Worm (Caenorhabditis elegans) whole organism, late embryonic: ENCODE results near the gene str-93.

Experiments
- K09A11.1 ChIP-seq: sonication (generic microtip); optimal IDR thresholded peaks from 2 replicates; lab custom pipeline; 2017; ENCODE audit warnings: antibody characterized with exemption, mild to moderate bottlenecking, missing genetic modification characterization, missing compliant biosample characterization; ENCODE audit not compliant: insufficient read depth
- ama-1 ChIP-seq: fragments of 150-350 bp; optimal IDR thresholded peaks from 2 replicates; lab custom pipeline; 2014
- ceh-18 ChIP-seq: sonication (generic microtip); optimal IDR thresholded peaks from 2 replicates; lab custom pipeline; 2016; ENCODE audit warnings: missing genetic modification characterization, missing compliant biosample characterization
- ceh-19 ChIP-seq: fragments of 200-800 bp; sonication (Bioruptor generic); optimal IDR thresholded peaks from 2 replicates; lab custom pipeline; 2018; ENCODE audit warnings: mild to moderate bottlenecking, missing genetic modification characterization, missing compliant biosample characterization
- ceh-22 ChIP-seq: sonication (generic microtip); optimal IDR thresholded peaks from 2 replicates; lab custom pipeline; 2017; ENCODE audit warnings: missing biosample characterization, missing genetic modification characterization
- ceh-9 ChIP-seq: sonication (generic microtip); optimal IDR thresholded peaks from 2 replicates; lab custom pipeline; 2016; ENCODE audit warnings: mild to moderate bottlenecking, missing genetic modification characterization, inconsistent platforms, missing compliant biosample characterization
- che-1 ChIP-seq: sonication (generic microtip); optimal IDR thresholded peaks from 2 replicates; lab custom pipeline; 2016; ENCODE audit warnings: mild to moderate bottlenecking, missing genetic modification characterization, missing compliant biosample characterization
- dmd-4 ChIP-seq: sonication (generic microtip); optimal IDR thresholded peaks from 2 replicates; lab custom pipeline; 2016; ENCODE audit warnings: borderline replicate concordance, missing genetic modification characterization, missing compliant biosample characterization
- elt-2 ChIP-seq: sonication (generic microtip); optimal IDR thresholded peaks from 2 replicates; lab custom pipeline; 2016; ENCODE audit warnings: missing genetic modification reagents, missing genetic modification characterization, missing compliant biosample characterization
- elt-4 ChIP-seq: sonication (generic microtip); optimal IDR thresholded peaks from 2 replicates; lab custom pipeline; 2016; ENCODE audit warnings: missing genetic modification characterization, missing compliant biosample characterization
- fkh-10 ChIP-seq: fragments of 150-350 bp; optimal IDR thresholded peaks from 2 replicates; lab custom pipeline; 2014; ENCODE audit warnings: missing biosample characterization, missing genetic modification reagents, missing genetic modification characterization
- fkh-6 ChIP-seq: sonication (generic microtip); optimal IDR thresholded peaks from 2 replicates; lab custom pipeline; 2016; ENCODE audit warnings: missing genetic modification characterization, missing compliant biosample characterization
- gmeb-2 ChIP-seq: sonication (generic microtip); optimal IDR thresholded peaks from 2 replicates; lab custom pipeline; 2016; ENCODE audit warnings: missing genetic modification characterization, inconsistent platforms, missing compliant biosample characterization
- hlh-13 ChIP-seq: fragments of 200-800 bp; sonication (Bioruptor generic); optimal IDR thresholded peaks from 2 replicates; lab custom pipeline; 2018; ENCODE audit warnings: mild to moderate bottlenecking, missing genetic modification characterization, missing compliant biosample characterization
- hlh-15 ChIP-seq: sonication (generic microtip); optimal IDR thresholded peaks from 2 replicates; lab custom pipeline; 2016; ENCODE audit warnings: missing genetic modification characterization, missing compliant biosample characterization
- nfya-1 ChIP-seq: sonication (generic microtip); optimal IDR thresholded peaks from 2 replicates; lab custom pipeline; 2017; ENCODE audit warnings: missing genetic modification characterization, mild to moderate bottlenecking, missing compliant biosample characterization, antibody characterized with exemption, moderate library complexity
- odd-2 ChIP-seq: sonication (generic microtip); optimal IDR thresholded peaks from 2 replicates; lab custom pipeline; 2017; ENCODE audit warnings: antibody characterized with exemption, mild to moderate bottlenecking, missing genetic modification characterization, missing compliant biosample characterization
- pax-1 ChIP-seq: fragments of 150-350 bp; optimal IDR thresholded peaks from 2 replicates; lab custom pipeline; 2014; ENCODE audit warnings: missing biosample characterization, missing genetic modification characterization
- pqm-1 ChIP-seq: sonication (generic microtip); optimal IDR thresholded peaks from 2 replicates; lab custom pipeline; 2016; ENCODE audit warnings: missing genetic modification characterization, missing compliant biosample characterization
- ref-2 ChIP-seq: sonication (generic microtip); optimal IDR thresholded peaks from 2 replicates; lab custom pipeline; 2016; ENCODE audit warnings: missing genetic modification characterization, missing compliant biosample characterization
- syd-9 ChIP-seq: sonication (generic microtip); optimal IDR thresholded peaks from 2 replicates; lab custom pipeline; 2016; ENCODE audit warnings: mild to moderate bottlenecking, missing genetic modification characterization, moderate library complexity, missing compliant biosample characterization
- tbx-2 ChIP-seq: sonication (generic microtip); optimal IDR thresholded peaks from 2 replicates; lab custom pipeline; 2016; ENCODE audit warnings: missing genetic modification characterization, missing compliant biosample characterization
- unc-3 ChIP-seq, 2 experiments: fragments of 200-800 bp in 1 of 2; sonication (Bioruptor generic) in 1 of 2; sonication (generic microtip) in 1 of 2; conservative IDR thresholded peaks in 1 of 2; optimal IDR thresholded peaks in 1 of 2; 2 replicates each; pipeline versions ENCODE4 v1.3.6 to Lab custom; 2016 to 2022; ENCODE audit warnings: missing compliant biosample characterization in 2 of 2, missing genetic modification characterization in 2 of 2, missing genetic modification reagents in 1 of 2
- unc-42 ChIP-seq: sonication (generic microtip); optimal IDR thresholded peaks from 2 replicates; lab custom pipeline; 2016; ENCODE audit warnings: missing genotype, missing genetic modification characterization, missing compliant biosample characterization
- unc-55 ChIP-seq: sonication (generic microtip); optimal IDR thresholded peaks from 2 replicates; lab custom pipeline; 2017; ENCODE audit warnings: missing biosample characterization, missing genetic modification reagents, missing genetic modification characterization
- unc-86 ChIP-seq: sonication (generic microtip); optimal IDR thresholded peaks from 2 replicates; lab custom pipeline; 2016; ENCODE audit warnings: missing genetic modification characterization, missing compliant biosample characterization
- ztf-16 ChIP-seq: sonication (generic microtip); optimal IDR thresholded peaks from 2 replicates; lab custom pipeline; 2017; ENCODE audit warnings: missing genetic modification characterization, missing compliant biosample characterization

The str-93 gene

DNA sequence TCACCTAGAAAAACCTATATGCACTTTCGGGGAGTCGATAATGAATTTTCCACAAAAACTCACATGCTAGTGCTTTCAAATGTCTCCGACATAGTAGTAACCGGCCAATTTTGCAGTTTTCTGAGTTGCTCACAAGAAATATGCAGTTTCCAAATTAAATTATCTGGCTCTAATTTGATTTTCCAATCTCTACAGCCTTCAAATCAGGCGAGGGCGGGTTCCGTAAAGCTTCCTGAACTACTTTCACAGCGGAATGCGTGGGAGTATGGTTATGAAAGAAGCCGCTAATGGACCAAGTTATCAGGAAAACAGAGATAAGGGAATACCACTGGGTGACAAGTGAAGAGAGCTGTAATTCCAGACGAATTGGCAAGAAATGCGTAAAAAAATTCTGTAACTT is 7.3 kb downstream of the str-93 start, which contains the start of gene F59A1.11:
TSS of gene F59A1.11 (minus strand) at position 101 of the 400 bp plus-strand sequence.
- TF ChIP-seq gmeb-2: no peak
- no peak for TF ChIP-seq elt-2 (tag; lab: Kevin White, UChicago)
- no peak for TF ChIP-seq hlh-15 (tag; lab: Kevin White, UChicago)

DNA sequence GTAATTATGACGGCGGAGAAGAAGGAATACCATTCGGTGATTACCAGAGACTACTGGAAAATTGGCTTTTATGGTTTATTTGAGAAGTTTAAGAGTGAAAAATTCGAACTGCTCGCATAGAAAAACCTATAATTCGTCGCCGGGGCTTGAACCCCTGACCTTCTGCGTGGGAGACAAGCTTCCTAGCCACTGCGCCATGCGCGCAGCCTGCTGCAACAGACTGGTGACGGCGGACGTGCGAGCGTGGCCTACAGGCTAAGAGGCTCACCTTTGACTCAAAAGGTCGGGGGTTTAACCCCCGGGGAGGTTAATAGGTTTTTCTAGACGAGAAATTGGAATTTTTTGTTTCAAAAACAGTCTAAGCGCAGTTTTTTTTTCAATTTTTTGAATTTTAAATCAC is 8.9 kb downstream of the str-93 start:
- TF ChIP-seq ama-1 (lab: Kevin White, UChicago) (no peak), ceh-9 (tag; lab: Kevin White, UChicago) (no peak), nfya-1 (tag; lab: Kevin White, UChicago) (no peak), tbx-2 (tag; lab: Kevin White, UChicago) (no peak), pax-1 (tag; lab: Kevin White, UChicago) (no peak), che-1 (tag; lab: Kevin White, UChicago) (no peak), unc-3 (GFP tag; conservative IDR thresholded peaks at IDR 0.05; lab: Robert Waterston, UW) (no peak), unc-3 (tag; optimal IDR thresholded peaks at IDR 0.05; lab: Kevin White, UChicago) (no peak), unc-42 (tag; lab: Kevin White, UChicago) (no peak)
- TF ChIP-seq, all 69 proteins: peak for 0

DNA sequence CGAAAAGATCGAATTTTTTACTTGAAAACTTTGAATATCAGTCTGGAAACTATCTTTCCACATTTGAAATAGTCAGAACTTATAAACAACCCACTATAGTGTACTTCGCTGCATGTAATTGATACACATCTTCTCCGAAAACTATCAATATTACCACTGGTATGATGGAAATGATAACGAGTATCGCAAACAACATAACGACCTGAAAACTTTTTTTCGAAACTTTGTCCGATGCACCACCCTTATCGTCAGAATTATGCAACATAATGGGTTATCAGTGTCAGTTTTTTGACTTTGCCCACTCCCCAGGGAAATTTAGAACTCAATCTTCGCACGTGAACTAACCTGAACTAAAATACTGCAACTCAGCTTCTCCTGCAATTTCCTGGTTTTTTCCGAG is 11.0 kb downstream of the str-93 start:
- TF ChIP-seq odd-2 (no peak), syd-9 (tag; lab: Kevin White, UChicago) (no peak), ceh-22 (tag; lab: Kevin White, UChicago) (no peak), unc-86 (tag; lab: Kevin White, UChicago) (no peak), elt-2 (tag; lab: Kevin White, UChicago) (peak; percentile 90), ztf-16 (tag; lab: Kevin White, UChicago) (no peak)
- TF ChIP-seq, all 69 proteins: peak for 1

DNA sequence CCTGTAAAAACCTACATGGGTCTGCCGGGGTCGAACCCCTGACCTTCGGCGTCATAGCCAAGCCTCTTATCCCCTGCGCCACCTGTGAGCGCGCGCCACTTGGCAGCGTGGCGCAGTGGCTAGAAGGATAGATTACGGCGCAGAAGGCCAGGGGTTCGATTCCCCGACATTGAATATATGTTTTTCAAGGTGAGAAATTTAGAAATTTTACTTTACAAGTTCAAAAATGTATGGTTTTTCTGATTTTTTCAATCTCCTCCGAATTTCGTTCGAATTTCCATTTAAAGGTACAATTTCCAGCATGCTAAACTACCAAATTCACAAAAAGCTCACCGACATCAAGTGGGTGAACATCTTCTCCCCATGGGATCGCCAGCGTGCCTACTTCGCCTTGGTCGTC is 13.2 kb downstream of the str-93 start, which contains the start of gene dgat-2:
TSS of gene dgat-2 (plus strand) at position 301 of the 400 bp plus-strand sequence.
- TF ChIP-seq unc-55 (GFP tag; lab: Kevin White, UChicago): no peak
- no peak for TF ChIP-seq ceh-18 (tag; lab: Kevin White, UChicago)
- no peak for TF ChIP-seq unc-42 (tag; lab: Kevin White, UChicago)
- no peak for TF ChIP-seq unc-86 (tag; lab: Kevin White, UChicago)
- TF ChIP-seq K09A11.1: no peak

DNA sequence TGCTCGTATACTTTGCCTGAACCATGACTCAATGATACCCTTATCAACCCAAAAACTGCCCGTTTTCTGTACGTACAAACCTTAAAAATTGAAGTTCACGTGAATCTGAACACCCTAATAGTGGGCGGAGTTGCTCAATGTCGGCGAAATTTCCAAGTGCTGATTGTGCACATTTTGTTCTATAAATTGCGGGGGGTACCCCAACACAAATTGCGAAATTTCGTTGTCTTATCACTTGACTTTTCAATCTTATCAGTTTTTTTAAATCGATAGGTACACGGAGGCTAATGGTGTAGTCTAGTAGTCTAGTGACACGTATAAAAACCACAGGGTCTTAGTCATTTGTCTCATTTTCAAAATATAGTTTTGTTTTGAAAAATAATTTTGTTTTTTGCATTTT is 14.0 kb downstream of the str-93 start, which contains the start of gene fbxa-108:
TSS of gene fbxa-108 (minus strand) at position 158 of the 400 bp plus-strand sequence.
- TF ChIP-seq dmd-4 (tag; lab: Kevin White, UChicago) (no peak), elt-2 (tag; lab: Kevin White, UChicago) (peak; percentile 92)

DNA sequence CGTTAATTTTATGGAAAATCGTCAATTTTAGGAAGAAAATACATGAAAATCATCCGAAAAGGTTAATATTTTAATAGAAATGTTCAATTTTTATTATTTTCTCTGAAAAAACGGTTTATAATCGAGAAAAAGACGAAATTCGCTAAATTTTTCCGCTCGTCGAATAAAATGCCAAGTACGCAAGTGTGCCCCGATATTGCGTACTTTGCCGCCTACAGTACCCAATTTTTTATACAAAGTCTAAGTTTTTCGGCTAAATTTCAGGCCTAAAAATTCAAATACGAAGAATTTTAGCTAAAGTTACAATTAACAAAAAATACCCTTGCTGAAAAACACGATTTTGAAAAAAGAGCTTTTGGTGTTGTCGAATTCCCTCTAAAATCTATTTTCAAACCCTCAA is 14.4 kb downstream of the str-93 start:
- TF ChIP-seq hlh-15 (tag; lab: Kevin White, UChicago) (no peak), nfya-1 (tag; lab: Kevin White, UChicago) (no peak), elt-4 (tag; lab: Kevin White, UChicago) (no peak)

DNA sequence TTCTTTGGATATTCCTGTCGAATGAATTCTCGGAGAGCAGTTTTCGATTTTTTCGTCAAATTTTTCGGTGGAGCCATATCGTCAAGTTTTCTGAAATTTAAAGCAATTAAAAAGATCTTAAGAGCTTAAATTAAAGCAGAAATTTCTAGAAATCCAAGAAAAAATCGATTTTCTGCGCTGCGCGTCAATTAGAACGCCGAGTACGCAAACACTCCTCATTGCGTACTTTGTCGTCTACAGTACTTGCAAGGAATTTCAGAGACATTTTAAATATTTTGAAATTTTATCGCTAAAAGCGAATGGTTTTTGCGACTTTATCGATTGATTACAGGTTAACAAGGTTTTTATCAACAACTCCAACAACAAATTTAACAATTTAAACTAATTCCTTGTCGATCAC is 18.0 kb downstream of the str-93 start:
- no peak for TF ChIP-seq pqm-1 (tag; lab: Kevin White, UChicago)
- no peak for TF ChIP-seq fkh-10
- no peak for TF ChIP-seq ref-2 (tag; lab: Kevin White, UChicago)
- TF ChIP-seq ceh-19: no peak
- TF ChIP-seq unc-42 (tag; lab: Kevin White, UChicago): no peak
- no peak for TF ChIP-seq hlh-13
- no peak for TF ChIP-seq ztf-16 (tag; lab: Kevin White, UChicago)
- no peak for TF ChIP-seq fkh-6 (tag; lab: Kevin White, UChicago)
